Fruit fly (Drosophila melanogaster) whole organism, prepupa: ENCODE results near the gene dl.
A peak's percentile ranks its signal among the peaks of the same experiment; 100 is the strongest.

Experiments used
- Blimp-1 ChIP-seq: fragments of 200-800 bp; sonication (Bioruptor generic); optimal IDR thresholded peaks from 3 replicates; lab custom pipeline; 2017; ENCODE audit warnings: missing biosample characterization, missing genetic modification characterization, mild to moderate bottlenecking, moderate library complexity, missing genetic modification reagents
- CG10631 ChIP-seq: fragments of 200-800 bp; sonication (Bioruptor generic); optimal IDR thresholded peaks from 2 replicates; lab custom pipeline; 2016; ENCODE audit warnings: missing biosample characterization, missing genetic modification characterization
- CG10669 ChIP-seq: fragments of 200-800 bp; sonication (Bioruptor generic); optimal IDR thresholded peaks from 3 replicates; lab custom pipeline; 2018; ENCODE audit warnings: missing biosample characterization, mild to moderate bottlenecking, missing genetic modification characterization, moderate library complexity
- CG11294 ChIP-seq: fragments of 200-800 bp; sonication (Bioruptor generic); IDR thresholded peaks from 2 replicates; pipeline ENCODE4 v1.3.6; 2022; ENCODE audit warnings: missing biosample characterization, missing genetic modification characterization
- CG11762 ChIP-seq: fragments of 200-800 bp; sonication (Bioruptor generic); optimal IDR thresholded peaks from 3 replicates; lab custom pipeline; 2016; ENCODE audit warnings: missing biosample characterization, missing genetic modification characterization; ENCODE audit not compliant: insufficient read depth
- CG15336 ChIP-seq: fragments of 200-800 bp; sonication (Bioruptor generic); IDR thresholded peaks from 2 replicates; pipeline ENCODE4 v1.3.6; 2022; ENCODE audit warnings: missing biosample characterization, missing genetic modification characterization
- CG1621 ChIP-seq: fragments of 200-800 bp; sonication (Bioruptor generic); optimal IDR thresholded peaks from 3 replicates; lab custom pipeline; 2018; ENCODE audit warnings: missing biosample characterization, mild to moderate bottlenecking, missing genetic modification characterization
- CG3032 ChIP-seq: fragments of 200-800 bp; optimal IDR thresholded peaks from 2 replicates; lab custom pipeline; 2019; ENCODE audit warnings: missing biosample characterization, mild to moderate bottlenecking, missing genetic modification characterization, moderate library complexity
- CG31627 ChIP-seq: fragments of 200-800 bp; sonication (Bioruptor generic); optimal IDR thresholded peaks from 3 replicates; lab custom pipeline; 2016; ENCODE audit warnings: missing biosample characterization, missing genetic modification characterization
- CG32006 ChIP-seq: fragments of 200-800 bp; sonication (Bioruptor generic); optimal IDR thresholded peaks from 3 replicates; lab custom pipeline; 2017; ENCODE audit warnings: missing biosample characterization, mild to moderate bottlenecking, missing genetic modification characterization
- CG34406 ChIP-seq: fragments of 200-800 bp; sonication (Bioruptor generic); optimal IDR thresholded peaks from 3 replicates; lab custom pipeline; 2016; ENCODE audit warnings: missing biosample characterization, missing genetic modification characterization
- CG4318 ChIP-seq: fragments of 200-800 bp; sonication (Bioruptor generic); optimal IDR thresholded peaks from 3 replicates; lab custom pipeline; 2017; ENCODE audit warnings: missing biosample characterization, mild to moderate bottlenecking, missing genetic modification characterization
- CG6163 ChIP-seq: fragments of 200-800 bp; sonication (Bioruptor generic); IDR thresholded peaks from 3 replicates; pipeline ENCODE4 v1.3.6; 2022; ENCODE audit warnings: missing biosample characterization, missing genetic modification characterization
- CG6854 ChIP-seq: fragments of 200-800 bp; sonication (Bioruptor generic); optimal IDR thresholded peaks from 2 replicates; lab custom pipeline; 2017; ENCODE audit warnings: missing biosample characterization, mild to moderate bottlenecking, missing genetic modification characterization
- CG7368 ChIP-seq: fragments of 200-800 bp; sonication (Bioruptor generic); optimal IDR thresholded peaks from 3 replicates; lab custom pipeline; 2016; ENCODE audit warnings: missing biosample characterization, missing genetic modification characterization
- CG8119 ChIP-seq: fragments of 200-800 bp; sonication (Bioruptor generic); IDR thresholded peaks from 3 replicates; pipeline ENCODE4 v1.3.6; 2022; ENCODE audit warnings: missing biosample characterization, missing genetic modification characterization
- CG8319 ChIP-seq: fragments of 200-800 bp; sonication (Bioruptor generic); optimal IDR thresholded peaks from 3 replicates; lab custom pipeline; 2016; ENCODE audit warnings: missing biosample characterization, missing genetic modification characterization
- CG8632 ChIP-seq: fragments of 200-800 bp; sonication (Bioruptor generic); optimal IDR thresholded peaks from 3 replicates; lab custom pipeline; 2016; ENCODE audit warnings: missing biosample characterization, missing genetic modification characterization
- Eip75B ChIP-seq: fragments of 200-800 bp; sonication (Bioruptor generic); optimal IDR thresholded peaks from 3 replicates; lab custom pipeline; 2016; ENCODE audit warnings: missing biosample characterization, missing genetic modification characterization
- Eip78C ChIP-seq: fragments of 200-800 bp; sonication (Bioruptor generic); peaks from one replicate; lab custom pipeline; 2016; ENCODE audit warnings: missing biosample characterization, missing genetic modification characterization
- Eip93F ChIP-seq: fragments of 200-800 bp; sonication (Bioruptor generic); optimal IDR thresholded peaks from 2 replicates; lab custom pipeline; 2016; ENCODE audit warnings: missing biosample characterization, mild to moderate bottlenecking, missing genetic modification characterization
- Ets21C ChIP-seq: fragments of 200-800 bp; sonication (Bioruptor generic); optimal IDR thresholded peaks from 3 replicates; lab custom pipeline; 2016; ENCODE audit warnings: missing biosample characterization, missing genetic modification characterization
- Ets96B ChIP-seq: fragments of 200-800 bp; optimal IDR thresholded peaks from 2 replicates; lab custom pipeline; 2019; ENCODE audit warnings: missing biosample characterization, mild to moderate bottlenecking, missing genetic modification characterization, moderate library complexity
- Gug ChIP-seq: fragments of 200-800 bp; sonication (Bioruptor generic); IDR thresholded peaks from 2 replicates; pipeline ENCODE4 v1.3.6; 2022; ENCODE audit warnings: missing biosample characterization, missing genetic modification characterization
- Hr38 ChIP-seq: sonication (Bioruptor generic); optimal IDR thresholded peaks from 2 replicates; lab custom pipeline; 2016; ENCODE audit warnings: missing biosample characterization, missing genetic modification characterization
- Hr39 ChIP-seq: fragments of 200-800 bp; sonication (Bioruptor generic); optimal IDR thresholded peaks from 2 replicates; lab custom pipeline; 2016; ENCODE audit warnings: missing biosample characterization, missing genetic modification characterization
- Hr4 ChIP-seq: fragments of 200-800 bp; sonication (Bioruptor generic); optimal IDR thresholded peaks from 3 replicates; lab custom pipeline; 2016; ENCODE audit warnings: missing biosample characterization, missing genetic modification characterization
- Lpt ChIP-seq: fragments of 200-800 bp; sonication (Bioruptor generic); optimal IDR thresholded peaks from 3 replicates; lab custom pipeline; 2016; ENCODE audit warnings: missing biosample characterization, missing genetic modification characterization
- Met ChIP-seq: fragments of 200-800 bp; sonication (Bioruptor generic); optimal IDR thresholded peaks from 3 replicates; lab custom pipeline; 2016; ENCODE audit warnings: missing biosample characterization, missing genetic modification characterization
- OdsH ChIP-seq: fragments of 200-800 bp; sonication (Bioruptor generic); optimal IDR thresholded peaks from 3 replicates; lab custom pipeline; 2016; ENCODE audit warnings: missing biosample characterization, missing genetic modification characterization
- Sox102F ChIP-seq: fragments of 200-800 bp; sonication (Bioruptor generic); optimal IDR thresholded peaks from 2 replicates; lab custom pipeline; 2016; ENCODE audit warnings: missing biosample characterization, mild to moderate bottlenecking, missing genetic modification characterization
- achi ChIP-seq: fragments of 200-800 bp; sonication (Bioruptor generic); optimal IDR thresholded peaks from 3 replicates; lab custom pipeline; 2016; ENCODE audit warnings: missing biosample characterization, missing genetic modification characterization
- acj6 ChIP-seq: fragments of 200-800 bp; sonication (Bioruptor generic); optimal IDR thresholded peaks from 3 replicates; lab custom pipeline; 2016; ENCODE audit warnings: missing biosample characterization, missing genetic modification characterization
- cyc ChIP-seq: fragments of 200-800 bp; sonication (Bioruptor generic); optimal IDR thresholded peaks from 3 replicates; lab custom pipeline; 2016; ENCODE audit warnings: missing biosample characterization, missing genetic modification characterization
- dac ChIP-seq: fragments of 200-800 bp; sonication (Bioruptor generic); optimal IDR thresholded peaks from 2 replicates; lab custom pipeline; 2017; ENCODE audit warnings: missing biosample characterization, mild to moderate bottlenecking, missing genetic modification characterization
- dsx ChIP-seq: fragments of 200-800 bp; optimal IDR thresholded peaks from 3 replicates; lab custom pipeline; 2019; ENCODE audit warnings: missing biosample characterization, mild to moderate bottlenecking, missing genetic modification characterization, moderate library complexity; ENCODE audit not compliant: poor library complexity, severe bottlenecking
- eg ChIP-seq: fragments of 200-800 bp; sonication (Bioruptor generic); IDR thresholded peaks from 3 replicates; pipeline ENCODE4 v1.3.6; 2022; ENCODE audit warnings: missing biosample characterization, missing genetic modification characterization
- esn ChIP-seq: fragments of 200-800 bp; sonication (Bioruptor generic); optimal IDR thresholded peaks from 2 replicates; lab custom pipeline; 2016; ENCODE audit warnings: missing biosample characterization, mild to moderate bottlenecking, missing genetic modification characterization, moderate library complexity
- fd59A ChIP-seq: fragments of 200-800 bp; sonication (Bioruptor generic); optimal IDR thresholded peaks from 2 replicates; lab custom pipeline; 2017; ENCODE audit warnings: missing biosample characterization, mild to moderate bottlenecking, missing genetic modification characterization, missing genetic modification reagents
- fd85E ChIP-seq: fragments of 200-800 bp; sonication (Bioruptor generic); optimal IDR thresholded peaks from 3 replicates; lab custom pipeline; 2016; ENCODE audit warnings: missing biosample characterization, missing genetic modification characterization
- lz ChIP-seq: fragments of 200-800 bp; sonication (Bioruptor generic); optimal IDR thresholded peaks from 3 replicates; lab custom pipeline; 2016; ENCODE audit warnings: missing biosample characterization, missing genetic modification characterization
- pdm3 ChIP-seq: fragments of 200-800 bp; sonication (Bioruptor generic); optimal IDR thresholded peaks from 3 replicates; lab custom pipeline; 2016; ENCODE audit warnings: missing biosample characterization, missing genetic modification characterization
- salr ChIP-seq, 2 experiments: fragments of 200-800 bp; sonication (Bioruptor generic); optimal IDR thresholded peaks; 3 replicates each; lab custom pipeline; 2016 to 2018; ENCODE audit warnings: missing biosample characterization in 2 of 2, missing genetic modification characterization in 2 of 2, mild to moderate bottlenecking in 1 of 2
- ss ChIP-seq, 2 experiments: fragments of 200-800 bp; sonication (Bioruptor generic); optimal IDR thresholded peaks; 2 replicates in 1 of 2; 3 replicates in 1 of 2; lab custom pipeline; 2017 to 2018; ENCODE audit warnings: mild to moderate bottlenecking in 2 of 2, missing biosample characterization in 2 of 2, missing genetic modification characterization in 2 of 2, moderate library complexity in 1 of 2
- svp ChIP-seq: fragments of 200-800 bp; sonication (Bioruptor generic); peaks from one replicate; lab custom pipeline; 2016; ENCODE audit warnings: missing biosample characterization, missing genetic modification characterization
- topi ChIP-seq: fragments of 200-800 bp; sonication (Bioruptor generic); optimal IDR thresholded peaks from 3 replicates; lab custom pipeline; 2016; ENCODE audit warnings: missing biosample characterization, missing genetic modification characterization
- vri ChIP-seq: fragments of 200-800 bp; sonication (Bioruptor generic); optimal IDR thresholded peaks from 3 replicates; lab custom pipeline; 2016; ENCODE audit warnings: missing biosample characterization, mild to moderate bottlenecking, missing genetic modification characterization

dl gene

DNA sequence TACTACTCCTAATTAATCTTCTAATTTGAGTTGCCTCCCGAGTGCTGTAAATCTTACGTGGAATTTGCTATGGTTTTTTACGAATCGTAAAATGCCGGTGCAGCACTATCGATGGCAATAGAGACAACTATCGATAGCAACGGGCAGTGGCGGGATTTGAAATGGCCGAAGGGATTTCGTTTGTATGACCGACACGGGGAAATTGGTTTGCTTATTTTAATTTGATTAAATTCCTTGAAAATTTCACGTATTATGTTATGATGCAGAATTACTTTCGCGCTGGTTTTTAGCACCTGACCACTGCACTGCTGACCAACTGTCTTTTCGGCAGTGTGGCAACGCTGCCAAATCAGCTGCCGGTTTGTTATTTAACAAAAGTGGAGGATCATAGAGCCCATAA is 34.0 kb upstream of the dl start, which contains the start of the genes GCS2beta and CG5131 (continued):
- peak; percentile 80 for TF ChIP-seq Ets96B (tag; lab: Kevin White, UChicago)
- peak; percentile 91 for TF ChIP-seq Eip75B (GFP tag; lab: Kevin White, UChicago)
- TF ChIP-seq Blimp-1 (GFP tag; lab: Kevin White, UChicago), result peak; percentile 37
- peak; percentile 95 for TF ChIP-seq CG10631
- TF ChIP-seq CG4318, result peak; percentile 89
- TF ChIP-seq vri (GFP tag; lab: Kevin White, UChicago), result peak; percentile 89
- peak; percentile 85 to 86 for TF ChIP-seq salr (GFP tag; optimal IDR thresholded peaks at IDR 0.05; lab: Kevin White, UChicago)
- peak; percentile 88 for TF ChIP-seq CG11294
- TF ChIP-seq CG15336 (GFP tag; lab: Robert Waterston, UW), result peak; percentile 85
- peak; percentile 97 for TF ChIP-seq svp (GFP tag; lab: Kevin White, UChicago)
- TF ChIP-seq CG3032, result peak; percentile 87
- peak; percentile 91 for TF ChIP-seq Gug (GFP tag; lab: Robert Waterston, UW)
- peak; percentile 96 for TF ChIP-seq pdm3 (GFP tag; lab: Kevin White, UChicago)
- peak; percentile 92 for TF ChIP-seq CG7368
- TF ChIP-seq eg (GFP tag; lab: Robert Waterston, UW), result peak; percentile 95
- TF ChIP-seq Met, result peak; percentile 89
- TF ChIP-seq Hr4 (GFP tag; lab: Kevin White, UChicago), result peak; percentile 96
- peak; percentile 82 for TF ChIP-seq CG34406
- TF ChIP-seq Sox102F (GFP tag; lab: Kevin White, UChicago), result peak; percentile 88
- TF ChIP-seq CG32006 (GFP tag; lab: Kevin White, UChicago), result peak; percentile 93
- peak; percentile 87 for TF ChIP-seq CG8119 (GFP tag; lab: Robert Waterston, UW)
- peak; percentile 96 for TF ChIP-seq Eip78C
- peak; percentile 82 for TF ChIP-seq CG8632
- TF ChIP-seq cyc (GFP tag; lab: Kevin White, UChicago), result peak; percentile 96
- peak; percentile 97 for TF ChIP-seq CG31627
- TF ChIP-seq OdsH (GFP tag; lab: Kevin White, UChicago), result peak; percentile 95
- peak; percentile 81 for TF ChIP-seq Lpt (GFP tag; lab: Kevin White, UChicago)
- peak; percentile 93 for TF ChIP-seq Ets21C (GFP tag; lab: Kevin White, UChicago)
- peak; percentile 93 for TF ChIP-seq acj6 (GFP tag; lab: Kevin White, UChicago)
- peak; percentile 94 for TF ChIP-seq Hr38 (GFP tag; lab: Kevin White, UChicago)
- TF ChIP-seq fd85E, result peak; percentile 61
- peak; percentile 93 for TF ChIP-seq dac (GFP tag; lab: Kevin White, UChicago)
- TF ChIP-seq CG10669 (GFP tag; lab: Kevin White, UChicago), result peak; percentile 81
- TF ChIP-seq fd59A (GFP tag; lab: Kevin White, UChicago), result peak; percentile 70
- TF ChIP-seq topi (GFP tag; lab: Kevin White, UChicago), result peak; percentile 91

- TF ChIP-seq Eip93F (GFP tag; lab: Kevin White, UChicago), result peak; percentile 89
- peak; percentile 99 for TF ChIP-seq CG10669 (GFP tag; lab: Kevin White, UChicago)
- peak; percentile 96 for TF ChIP-seq CG6854 (GFP tag; lab: Kevin White, UChicago)
- TF ChIP-seq CG8319 (GFP tag; lab: Kevin White, UChicago), result peak; percentile 98
- TF ChIP-seq Eip78C, result peak; percentile 99
- peak; percentile 99 for TF ChIP-seq esn (GFP tag; lab: Kevin White, UChicago)
- TF ChIP-seq Lpt (GFP tag; lab: Kevin White, UChicago), result peak; percentile 99
- peak; percentile 98 for TF ChIP-seq Met
- TF ChIP-seq lz, result peak; percentile 98
- peak; percentile 99 for TF ChIP-seq CG8632
- TF ChIP-seq Hr38 (GFP tag; lab: Kevin White, UChicago), result peak; percentile 37
- TF ChIP-seq topi (GFP tag; lab: Kevin White, UChicago), result peak; percentile 98
- peak; percentile 93 for TF ChIP-seq fd85E
- TF ChIP-seq Hr39 (GFP tag; lab: Kevin White, UChicago), result peak; percentile 96
- TF ChIP-seq pdm3 (GFP tag; lab: Kevin White, UChicago), result peak; percentile 97
- TF ChIP-seq dsx (GFP tag; lab: Kevin White, UChicago), result peak; percentile 97
- peak; percentile 100 for TF ChIP-seq CG32006 (GFP tag; lab: Kevin White, UChicago)
- peak; percentile 98 for TF ChIP-seq CG11762
- peak; percentile 96 for TF ChIP-seq fd59A (GFP tag; lab: Kevin White, UChicago)
- peak; percentile 98 for TF ChIP-seq Sox102F (GFP tag; lab: Kevin White, UChicago)
- peak; percentile 87 to 93 for TF ChIP-seq ss (GFP tag; optimal IDR thresholded peaks at IDR 0.05; lab: Kevin White, UChicago)
- TF ChIP-seq CG6163, result peak; percentile 100
- peak; percentile 99 for TF ChIP-seq CG3032
- TF ChIP-seq achi (GFP tag; lab: Kevin White, UChicago), result peak; percentile 99
- peak; percentile 97 for TF ChIP-seq CG1621
- peak; percentile 99 for TF ChIP-seq Ets96B (tag; lab: Kevin White, UChicago)
- peak; percentile 100 for TF ChIP-seq CG10631
- peak; percentile 99 for TF ChIP-seq Gug (GFP tag; lab: Robert Waterston, UW)
- TF ChIP-seq CG8119 (GFP tag; lab: Robert Waterston, UW), result peak; percentile 99
- peak; percentile 99 for TF ChIP-seq CG11294
Measured at dm6 chr2L:17480943-17481580, 30.9 kb upstream of the dl start, which contains the start of the genes fws and Lamtor3. fws (minus strand) TSS chr2L:17481029. Lamtor3 (plus strand) TSS chr2L:17481231.
